Fruit fly (Drosophila melanogaster): Measurements from ENCODE around the gene Ras64B.

Ras64B gene

DNA sequence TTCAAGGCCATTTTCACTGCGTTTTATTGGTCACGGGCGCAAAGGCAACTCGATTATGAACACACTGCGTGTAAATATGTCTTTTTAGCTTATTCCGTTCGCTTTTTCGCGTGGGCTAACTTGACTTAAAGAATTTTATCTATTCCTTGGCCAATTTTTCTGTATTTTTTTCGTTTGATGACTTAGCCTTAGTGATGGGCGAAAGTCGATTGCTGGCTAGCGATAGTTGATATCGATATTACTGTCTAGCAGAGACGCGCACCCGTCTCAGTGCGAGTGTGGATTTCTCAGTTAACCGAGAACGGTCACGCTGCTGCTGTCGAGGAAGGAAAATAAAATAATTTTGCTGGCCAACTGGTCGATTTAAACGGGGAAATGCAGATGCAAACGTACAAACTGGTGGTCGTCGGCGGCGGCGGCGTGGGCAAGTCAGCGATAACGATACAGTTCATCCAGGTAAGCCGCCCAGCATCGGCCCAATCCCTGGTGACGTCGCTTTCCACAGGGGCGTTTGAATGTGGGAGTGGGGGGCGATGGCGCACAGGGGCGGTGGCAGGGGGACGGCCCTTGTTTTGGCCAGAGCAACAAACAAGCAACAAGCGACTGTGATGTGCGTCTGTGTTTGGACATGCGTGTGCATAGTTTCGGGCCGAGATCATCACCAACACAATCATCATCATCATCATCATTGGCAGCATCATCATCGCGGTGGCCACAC, at the start of gene Ras64B, which contains the start of gene Rop:
Ras64B (plus strand) TSS at position 273 of the 718 bp plus-strand sequence.
Rop (minus strand) TSS at position 193 of the 718 bp plus-strand sequence.
- TF ChIP-seq ttk (optimal IDR thresholded peaks at IDR 0.05): no peak
- TF ChIP-seq h (optimal IDR thresholded peaks at IDR 0.05): no peak
- no peak for TF ChIP-seq psq (optimal IDR thresholded peaks at IDR 0.05)
- TF ChIP-seq Sin3A (optimal IDR thresholded peaks at IDR 0.05): no peak
- no peak for TF ChIP-seq Myc (optimal IDR thresholded peaks at IDR 0.05)
- TF ChIP-seq insv (optimal IDR thresholded peaks at IDR 0.05): no peak

DNA sequence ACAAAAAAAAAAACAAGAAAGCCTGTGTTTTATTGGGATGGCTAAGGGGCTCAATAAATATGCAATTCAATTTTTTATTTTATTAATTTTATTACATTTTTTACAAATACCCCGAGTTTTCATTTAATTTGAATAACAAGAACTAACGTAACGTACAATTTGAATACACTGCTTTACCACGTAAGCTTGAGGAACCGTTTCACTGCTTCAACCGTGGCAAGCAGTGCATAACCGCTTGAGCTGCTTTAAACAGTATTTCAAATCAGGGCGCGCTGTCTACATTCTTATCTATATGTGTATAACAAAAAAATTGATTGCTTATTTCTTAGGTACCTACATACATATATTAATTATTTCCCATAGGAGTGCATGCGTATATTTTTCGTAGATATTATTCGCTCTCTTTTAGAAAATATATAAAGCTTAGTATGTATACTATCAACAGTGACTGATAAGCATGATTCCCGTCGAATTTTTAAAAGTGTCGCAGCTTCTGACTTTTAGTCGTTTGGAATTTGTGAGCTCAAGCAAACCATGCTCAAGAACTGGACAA, 46.1 kb upstream of the Ras64B start, which contains the start of gene CG14990:
CG14990 (plus strand) TSS at position 503 of the 553 bp plus-strand sequence.
- TF ChIP-seq Myc (optimal IDR thresholded peaks at IDR 0.05): no peak
- no peak for TF ChIP-seq psq (optimal IDR thresholded peaks at IDR 0.05)
- TF ChIP-seq h (optimal IDR thresholded peaks at IDR 0.05): no peak
- no peak for TF ChIP-seq ttk (optimal IDR thresholded peaks at IDR 0.05)
- TF ChIP-seq Sin3A (optimal IDR thresholded peaks at IDR 0.05): no peak
- TF ChIP-seq insv (optimal IDR thresholded peaks at IDR 0.05): no peak

DNA sequence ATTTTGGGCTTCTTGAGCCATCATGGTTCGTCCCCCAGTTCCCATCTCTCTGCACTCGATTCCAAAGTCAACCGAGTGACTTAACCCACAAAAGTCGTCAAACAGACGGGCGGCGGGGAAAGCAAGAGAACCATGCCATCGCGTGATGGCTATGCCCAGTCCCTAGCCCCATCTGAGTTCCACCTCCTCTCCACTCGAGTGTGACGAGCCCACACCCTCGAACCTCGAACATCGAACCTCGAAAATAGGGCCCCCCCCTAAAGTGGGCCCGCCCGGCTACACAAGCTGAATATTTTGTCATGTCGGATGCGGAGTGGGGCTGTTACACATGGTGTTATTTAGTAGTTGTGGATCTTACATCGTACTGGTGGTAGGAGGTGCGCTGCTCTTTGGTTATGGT, 42.3 kb upstream of the Ras64B start:
- TF ChIP-seq insv (optimal IDR thresholded peaks at IDR 0.05) (no peak), ttk (optimal IDR thresholded peaks at IDR 0.05) (no peak), h (optimal IDR thresholded peaks at IDR 0.05) (no peak), Sin3A (optimal IDR thresholded peaks at IDR 0.05) (no peak), psq (optimal IDR thresholded peaks at IDR 0.05) (no peak), Myc (optimal IDR thresholded peaks at IDR 0.05) (no peak)

DNA sequence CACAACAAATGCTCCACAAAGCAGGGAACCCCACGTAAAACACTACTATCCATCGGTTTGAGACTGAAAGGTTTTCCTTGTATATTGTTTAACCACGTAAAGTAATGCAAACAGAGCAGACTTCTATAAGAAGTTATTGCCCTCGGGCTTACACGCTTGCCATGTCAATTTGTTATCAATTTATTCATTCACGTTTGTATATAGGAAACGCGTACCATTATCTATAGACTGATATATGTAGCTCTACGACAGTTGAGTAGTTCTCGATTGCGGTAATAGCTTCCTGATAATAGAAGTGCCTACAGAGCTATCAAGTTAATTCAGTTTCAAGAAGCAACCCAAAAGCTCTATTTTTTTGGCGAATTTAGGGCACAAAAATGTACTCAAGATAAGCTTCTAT, 39.7 kb upstream of the Ras64B start:
- TF ChIP-seq Sin3A (optimal IDR thresholded peaks at IDR 0.05): no peak
- no peak for TF ChIP-seq psq (optimal IDR thresholded peaks at IDR 0.05)
- TF ChIP-seq h (optimal IDR thresholded peaks at IDR 0.05): no peak
- TF ChIP-seq Myc (optimal IDR thresholded peaks at IDR 0.05): no peak

DNA sequence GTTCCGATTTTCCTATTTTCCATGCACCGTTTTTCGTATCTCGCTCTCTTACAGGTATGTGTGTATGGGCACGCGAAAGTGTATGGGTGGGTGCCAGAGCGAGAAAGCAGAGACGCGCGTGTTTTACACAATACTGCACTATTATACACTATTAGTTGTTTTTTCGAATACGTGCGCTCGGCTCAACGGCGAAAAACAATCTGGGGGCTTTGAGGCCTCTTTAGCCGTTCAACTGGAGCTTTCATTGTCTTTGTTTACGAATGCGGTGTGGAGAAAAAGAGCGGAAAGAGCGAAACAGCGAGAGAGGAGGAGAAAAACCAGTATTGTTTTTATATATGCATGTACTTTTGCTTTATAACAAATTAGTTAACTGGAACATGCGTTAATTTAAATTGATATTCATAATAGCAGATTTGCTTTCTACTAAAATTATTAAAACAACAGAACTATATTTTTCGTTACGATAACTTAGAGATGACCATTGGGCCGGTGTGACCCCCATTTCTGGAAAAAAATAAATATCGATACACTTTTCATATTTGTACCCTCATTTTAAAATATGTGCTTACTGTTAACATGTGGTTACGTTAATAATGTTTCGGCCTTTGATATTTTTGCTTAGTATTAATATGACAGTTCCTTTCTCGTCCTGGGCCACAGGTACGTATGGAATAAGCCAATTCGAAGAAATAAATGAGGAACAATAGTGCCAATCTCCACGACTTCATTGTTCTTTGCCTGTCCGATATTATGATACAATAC, 36.2 kb upstream of the Ras64B start, which contains the start of gene CG14995:
CG14995 (minus strand) TSS at position 761 of the 762 bp plus-strand sequence.
- TF ChIP-seq h (optimal IDR thresholded peaks at IDR 0.05): no peak
- no peak for TF ChIP-seq psq (optimal IDR thresholded peaks at IDR 0.05)
- no peak for TF ChIP-seq Myc (optimal IDR thresholded peaks at IDR 0.05)
- no peak for TF ChIP-seq insv (optimal IDR thresholded peaks at IDR 0.05)
- no peak for TF ChIP-seq ttk (optimal IDR thresholded peaks at IDR 0.05)
- no peak for TF ChIP-seq Sin3A (optimal IDR thresholded peaks at IDR 0.05)

DNA sequence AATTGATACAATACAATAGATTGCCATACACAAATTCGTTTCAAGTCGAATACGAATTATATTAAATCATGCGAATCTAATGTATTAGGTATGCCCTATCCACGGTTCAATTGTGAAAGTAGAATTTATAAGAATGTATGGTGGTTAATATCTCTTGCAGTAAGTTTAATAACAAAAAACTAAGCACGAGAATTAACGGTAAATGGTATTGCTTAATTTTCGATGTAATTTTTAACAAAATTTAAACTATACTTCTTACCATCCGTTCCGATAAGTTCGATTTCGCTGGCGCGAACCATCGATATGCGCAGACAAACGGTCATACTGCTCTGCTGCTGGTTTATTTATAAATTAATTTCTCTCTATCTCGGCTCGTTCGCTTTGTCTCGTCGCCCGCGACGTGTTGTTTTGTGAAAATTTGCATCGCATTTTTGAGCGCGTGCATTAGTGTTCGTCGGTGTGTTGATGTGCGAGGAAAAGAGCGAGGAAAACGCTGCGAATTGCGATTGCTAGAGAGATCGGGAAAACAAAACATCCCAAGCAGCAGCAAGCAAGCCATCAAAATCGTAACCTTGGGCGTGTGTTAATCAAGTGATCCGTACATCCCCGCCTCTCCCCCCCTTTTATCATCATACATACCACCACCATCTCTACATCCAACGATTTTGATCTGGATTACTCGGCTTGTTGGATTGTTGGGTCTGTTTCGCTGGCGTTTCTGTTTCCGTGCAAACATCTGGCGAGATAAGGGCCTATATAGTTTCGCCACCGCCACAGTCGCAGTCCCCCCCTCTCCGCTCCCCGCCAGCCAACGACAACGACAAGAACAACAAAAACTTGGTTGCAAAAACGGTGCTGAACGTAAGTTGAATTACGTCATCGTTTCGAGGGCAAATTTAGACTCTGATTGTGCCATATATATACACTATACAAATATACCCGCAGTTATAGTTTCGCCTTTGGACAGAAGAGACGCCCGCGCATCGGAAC, 35.3 kb upstream of the Ras64B start, which contains the start of gene Fit1:
Fit1 (plus strand) TSS at position 307 of the 990 bp plus-strand sequence.
- no peak for TF ChIP-seq Myc (optimal IDR thresholded peaks at IDR 0.05)
- TF ChIP-seq insv (optimal IDR thresholded peaks at IDR 0.05): no peak
- peak; percentile 94 for TF ChIP-seq psq (optimal IDR thresholded peaks at IDR 0.05)
- TF ChIP-seq h (optimal IDR thresholded peaks at IDR 0.05): no peak
- TF ChIP-seq ttk (optimal IDR thresholded peaks at IDR 0.05): no peak
- TF ChIP-seq Sin3A (optimal IDR thresholded peaks at IDR 0.05): no peak

DNA sequence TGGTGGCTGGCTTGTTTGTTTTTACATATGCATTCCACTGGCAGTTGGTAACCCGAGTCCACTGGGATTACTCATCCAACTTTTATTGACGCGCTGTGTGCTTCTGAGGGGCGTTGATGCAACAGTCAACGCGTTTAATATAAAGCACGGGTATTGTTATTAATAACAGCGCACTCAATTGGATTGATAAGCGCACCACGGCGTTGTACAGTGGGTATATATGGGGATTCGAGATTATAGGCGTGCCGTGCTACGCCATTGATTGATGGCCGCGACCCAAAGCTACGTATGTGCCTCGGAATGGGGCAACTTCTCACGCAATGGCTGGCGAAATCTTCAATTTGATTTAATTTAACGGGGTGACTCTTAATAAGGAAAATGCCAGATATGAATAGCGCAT, 31.8 kb upstream of the Ras64B start:
- no peak for TF ChIP-seq ttk (optimal IDR thresholded peaks at IDR 0.05)
- no peak for TF ChIP-seq Sin3A (optimal IDR thresholded peaks at IDR 0.05)
- no peak for TF ChIP-seq psq (optimal IDR thresholded peaks at IDR 0.05)
- TF ChIP-seq Myc (optimal IDR thresholded peaks at IDR 0.05): no peak
- TF ChIP-seq insv (optimal IDR thresholded peaks at IDR 0.05): no peak
- no peak for TF ChIP-seq h (optimal IDR thresholded peaks at IDR 0.05)

DNA sequence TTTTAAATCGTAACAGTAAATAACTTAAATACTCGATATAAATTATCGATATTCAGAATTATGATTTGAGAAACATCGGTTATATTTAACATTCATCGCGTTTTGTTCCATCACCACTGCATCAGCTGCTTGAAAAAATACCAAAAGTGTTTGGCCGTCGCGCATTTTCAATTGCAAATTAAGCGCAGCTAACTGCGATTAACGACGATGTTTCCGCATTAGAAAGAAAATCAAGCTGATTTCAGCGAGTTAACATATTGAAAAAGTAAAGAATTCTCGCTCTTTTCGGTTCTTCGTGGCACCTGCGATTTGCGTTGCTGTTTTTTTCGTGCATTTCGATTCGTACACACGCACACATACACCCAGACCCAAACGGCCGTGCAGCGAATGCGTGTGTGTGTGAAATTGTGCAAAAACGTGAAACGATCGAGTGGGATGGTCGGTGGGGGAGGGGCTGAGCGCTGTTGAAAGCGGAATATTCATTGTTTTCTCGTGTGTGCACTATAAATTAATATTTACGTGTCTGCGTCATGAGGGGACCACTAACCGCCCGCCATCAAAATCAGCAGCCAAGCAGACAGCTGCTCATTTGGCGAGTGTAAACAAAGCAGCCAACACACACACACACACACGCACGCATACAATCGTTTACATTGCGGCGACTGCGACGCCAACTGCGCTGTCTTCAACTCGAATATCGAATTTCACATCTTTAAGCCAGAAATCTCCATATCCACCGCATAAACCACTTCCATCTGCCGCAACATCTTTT, 30.6 kb upstream of the Ras64B start, which contains the start of gene Ack:
Ack (plus strand) TSS at position 115 of the 772 bp plus-strand sequence.
- no peak for TF ChIP-seq psq (optimal IDR thresholded peaks at IDR 0.05)

DNA sequence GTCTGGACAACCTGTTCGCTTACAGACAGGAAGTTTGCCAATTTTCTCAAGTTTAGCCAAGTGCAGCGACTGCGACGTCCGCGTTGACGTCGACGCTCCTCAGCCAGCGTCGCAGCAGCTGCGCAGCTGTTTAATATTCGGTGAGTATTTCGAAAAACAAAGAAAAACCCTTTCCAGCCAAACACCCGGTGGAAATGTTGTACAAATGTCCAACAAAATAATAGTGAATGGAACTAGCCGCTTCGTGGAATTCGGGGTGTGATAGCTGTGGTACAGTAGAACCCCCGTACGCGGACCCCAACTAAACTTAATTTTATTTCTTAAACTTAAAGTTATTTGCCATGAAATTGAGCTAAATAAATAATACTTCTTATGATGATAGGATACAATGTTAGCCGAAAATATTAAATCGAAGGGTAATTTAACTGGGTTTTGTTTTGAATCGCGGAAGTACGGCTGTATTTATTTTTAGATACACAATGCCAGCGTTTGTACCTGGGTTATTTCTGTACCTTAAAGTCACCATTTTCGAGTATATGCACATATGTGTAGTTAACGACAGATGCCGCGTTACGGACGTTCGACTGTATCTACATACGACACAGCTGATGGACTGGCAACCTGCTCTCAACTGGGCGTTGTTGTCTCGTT, 29.9 kb upstream of the Ras64B start:
- TF ChIP-seq Sin3A (optimal IDR thresholded peaks at IDR 0.05): no peak
- TF ChIP-seq ttk (optimal IDR thresholded peaks at IDR 0.05): no peak
- no peak for TF ChIP-seq h (optimal IDR thresholded peaks at IDR 0.05)
- TF ChIP-seq psq (optimal IDR thresholded peaks at IDR 0.05): no peak
- TF ChIP-seq insv (optimal IDR thresholded peaks at IDR 0.05): no peak
- no peak for TF ChIP-seq Myc (optimal IDR thresholded peaks at IDR 0.05)

DNA sequence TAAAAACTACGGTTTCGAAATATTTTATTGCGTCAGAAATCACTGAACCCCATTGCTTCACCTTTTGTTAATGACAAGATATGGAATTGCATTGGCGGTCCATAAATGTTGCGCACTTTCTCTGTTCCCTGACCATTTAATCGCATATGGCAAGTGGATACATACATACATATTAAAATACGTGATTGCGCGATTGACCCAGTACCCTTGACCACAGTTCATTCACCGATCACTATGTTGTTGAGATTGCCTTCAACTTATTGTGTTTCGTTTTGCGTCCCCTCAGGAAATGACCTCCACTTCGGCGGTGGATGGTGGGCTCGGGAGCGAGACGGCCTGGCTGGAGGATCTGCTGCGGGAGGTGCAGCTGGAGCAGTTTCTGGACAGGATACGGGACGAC, 28.7 kb upstream of the Ras64B start:
- TF ChIP-seq Myc (optimal IDR thresholded peaks at IDR 0.05) (no peak), psq (optimal IDR thresholded peaks at IDR 0.05) (no peak), ttk (optimal IDR thresholded peaks at IDR 0.05) (no peak), insv (optimal IDR thresholded peaks at IDR 0.05) (no peak), Sin3A (optimal IDR thresholded peaks at IDR 0.05) (no peak), h (optimal IDR thresholded peaks at IDR 0.05) (no peak)

Data from Kc167 (cell line).